Fruit fly (Drosophila melanogaster) whole organism, embryonic: ENCODE measurements around the gene put.

Experiments used
- Atf6 ChIP-seq: fragments of 200-800 bp; sonication (Bioruptor generic); IDR thresholded peaks from 2 replicates; pipeline ENCODE4 v1.3.6; 2022; ENCODE audit warnings: missing biosample characterization, missing genetic modification characterization
- Bgb ChIP-seq: fragments of 200-800 bp; sonication (Bioruptor generic); IDR thresholded peaks from 2 replicates; pipeline ENCODE4 v1.3.6; 2022; ENCODE audit warnings: missing biosample characterization, missing genetic modification characterization; ENCODE audit not compliant: partially characterized antibody
- Blimp-1 ChIP-seq: fragments of 200-800 bp; sonication (Bioruptor generic); optimal IDR thresholded peaks from 3 replicates; lab custom pipeline; 2018; ENCODE audit warnings: missing biosample characterization, missing genetic modification characterization, mild to moderate bottlenecking, moderate library complexity, missing genetic modification reagents
- CG10209 ChIP-seq: fragments of 200-800 bp; sonication (Bioruptor generic); optimal IDR thresholded peaks from 3 replicates; lab custom pipeline; 2017; ENCODE audit warnings: missing biosample characterization, mild to moderate bottlenecking, missing genetic modification characterization, missing genetic modification reagents
- CG12104 ChIP-seq: fragments of 200-800 bp; sonication (Bioruptor generic); optimal IDR thresholded peaks from 3 replicates; lab custom pipeline; 2016; ENCODE audit warnings: missing biosample characterization, missing genetic modification characterization
- CG12219 ChIP-seq: fragments of 200-800 bp; sonication (Bioruptor generic); optimal IDR thresholded peaks from 3 replicates; lab custom pipeline; 2018; ENCODE audit warnings: missing biosample characterization, mild to moderate bottlenecking, missing genetic modification characterization
- CG13296 ChIP-seq: fragments of 200-800 bp; sonication (Bioruptor generic); optimal IDR thresholded peaks from 3 replicates; lab custom pipeline; 2018; ENCODE audit warnings: missing biosample characterization, mild to moderate bottlenecking, missing genetic modification characterization
- CG14441 ChIP-seq: fragments of 200-800 bp; sonication (Bioruptor generic); IDR thresholded peaks from 2 replicates; pipeline ENCODE4 v1.3.6; 2022; ENCODE audit warnings: missing biosample characterization, missing genetic modification characterization
- CG14860 ChIP-seq: fragments of 200-800 bp; sonication (Bioruptor generic); IDR thresholded peaks from 3 replicates; pipeline ENCODE4 v1.3.6; 2022; ENCODE audit warnings: missing biosample characterization, missing genetic modification characterization; ENCODE audit not compliant: partially characterized antibody
- CG16815 ChIP-seq: fragments of 200-800 bp; sonication (Bioruptor generic); optimal IDR thresholded peaks from 3 replicates; lab custom pipeline; 2017; ENCODE audit warnings: missing biosample characterization, mild to moderate bottlenecking, missing genetic modification characterization
- CG18011 ChIP-seq: fragments of 200-800 bp; sonication (Bioruptor generic); optimal IDR thresholded peaks from 2 replicates; lab custom pipeline; 2017; ENCODE audit warnings: missing biosample characterization, missing genetic modification characterization, mild to moderate bottlenecking, moderate library complexity, missing genotype
- CG18619 ChIP-seq: fragments of 200-800 bp; sonication (Bioruptor generic); optimal IDR thresholded peaks from 3 replicates; lab custom pipeline; 2017; ENCODE audit warnings: missing biosample characterization, mild to moderate bottlenecking, missing genetic modification characterization
- CG2202 ChIP-seq: fragments of 200-800 bp; sonication (Bioruptor generic); optimal IDR thresholded peaks from 2 replicates; lab custom pipeline; 2018; ENCODE audit warnings: missing biosample characterization, mild to moderate bottlenecking, missing genetic modification characterization
- CG31365 ChIP-seq: fragments of 200-800 bp; sonication (Bioruptor generic); optimal IDR thresholded peaks from 2 replicates; lab custom pipeline; 2018; ENCODE audit warnings: missing biosample characterization, mild to moderate bottlenecking, missing genetic modification characterization
- CG3726 ChIP-seq: fragments of 200-800 bp; sonication (Bioruptor generic); IDR thresholded peaks from 3 replicates; pipeline ENCODE4, ENCODE4 v1.3.6; 2022; ENCODE audit warnings: missing biosample characterization, missing genetic modification characterization
- CG6854 ChIP-seq: fragments of 200-800 bp; sonication (Bioruptor generic); optimal IDR thresholded peaks from 3 replicates; lab custom pipeline; 2017; ENCODE audit warnings: missing biosample characterization, mild to moderate bottlenecking, missing genetic modification characterization
- CG7556 ChIP-seq: fragments of 200-800 bp; sonication (Bioruptor generic); optimal IDR thresholded peaks from 2 replicates; lab custom pipeline; 2017; ENCODE audit warnings: missing biosample characterization, mild to moderate bottlenecking, missing genetic modification characterization
- CG8924 ChIP-seq: fragments of 200-800 bp; optimal IDR thresholded peaks from 3 replicates; lab custom pipeline; 2019; ENCODE audit warnings: missing biosample characterization, mild to moderate bottlenecking, missing genetic modification characterization, moderate library complexity
- CrebB ChIP-seq: fragments of 200-800 bp; sonication (Bioruptor generic); optimal IDR thresholded peaks from 3 replicates; lab custom pipeline; 2018; ENCODE audit warnings: missing biosample characterization, mild to moderate bottlenecking, missing genetic modification characterization
- Dp ChIP-seq: fragments of 200-800 bp; sonication (Bioruptor generic); optimal IDR thresholded peaks from 2 replicates; lab custom pipeline; 2018; ENCODE audit warnings: missing biosample characterization, mild to moderate bottlenecking, missing genetic modification characterization, moderate library complexity
- ERR ChIP-seq: fragments of 200-800 bp; sonication (Bioruptor generic); optimal IDR thresholded peaks from 2 replicates; lab custom pipeline; 2016; ENCODE audit warnings: missing biosample characterization, missing genetic modification characterization
- Lim3 ChIP-seq: fragments of 200-800 bp; sonication (Bioruptor generic); IDR thresholded peaks from 2 replicates; pipeline ENCODE4 v1.3.6; 2022; ENCODE audit warnings: missing biosample characterization, missing genetic modification characterization
- Max ChIP-seq: fragments of 200-800 bp; sonication (Bioruptor generic); optimal IDR thresholded peaks from 2 replicates; lab custom pipeline; 2016; ENCODE audit warnings: missing biosample characterization, mild to moderate bottlenecking, missing genetic modification characterization
- Mrtf ChIP-seq: fragments of 200-800 bp; sonication (Bioruptor generic); IDR thresholded peaks from 3 replicates; pipeline ENCODE4 v1.3.6; 2022; ENCODE audit warnings: missing biosample characterization, missing genetic modification characterization
- NC2β ChIP-seq: fragments of 200-800 bp; sonication (Bioruptor generic); optimal IDR thresholded peaks from 2 replicates; lab custom pipeline; 2016; ENCODE audit warnings: missing biosample characterization, missing genetic modification characterization
- Sry-δ ChIP-seq: fragments of 200-800 bp; sonication (Bioruptor generic); optimal IDR thresholded peaks from 2 replicates; lab custom pipeline; 2016; ENCODE audit warnings: missing biosample characterization, missing genetic modification characterization
- Ssrp ChIP-seq: fragments of 200-800 bp; sonication (Bioruptor generic); optimal IDR thresholded peaks from 2 replicates; lab custom pipeline; 2018; ENCODE audit warnings: missing biosample characterization, mild to moderate bottlenecking, missing genetic modification characterization, moderate library complexity
- bab2 ChIP-seq: fragments of 200-800 bp; sonication (Bioruptor generic); optimal IDR thresholded peaks from 2 replicates; lab custom pipeline; 2016; ENCODE audit warnings: missing biosample characterization, missing genetic modification characterization
- chinmo ChIP-seq: fragments of 200-800 bp; sonication (Bioruptor generic); IDR thresholded peaks from 4 replicates; pipeline ENCODE4 v1.3.6; 2022; ENCODE audit warnings: missing biosample characterization, missing genetic modification characterization; ENCODE audit not compliant: partially characterized antibody
- corto ChIP-seq: fragments of 200-800 bp; sonication (Bioruptor generic); optimal IDR thresholded peaks from 2 replicates; lab custom pipeline; 2016; ENCODE audit warnings: missing biosample characterization, mild to moderate bottlenecking, missing genetic modification characterization, moderate library complexity
- dati ChIP-seq: fragments of 200-800 bp; sonication (Bioruptor generic); IDR thresholded peaks from 2 replicates; pipeline ENCODE4 v1.3.6; 2022; ENCODE audit warnings: missing biosample characterization, missing genetic modification characterization
- dmrt11E ChIP-seq: fragments of 200-800 bp; sonication (Bioruptor generic); optimal IDR thresholded peaks from 3 replicates; lab custom pipeline; 2018; ENCODE audit warnings: missing biosample characterization, mild to moderate bottlenecking, missing genetic modification characterization, moderate library complexity
- fru ChIP-seq: fragments of >200 bp; optimal IDR thresholded peaks from 2 replicates; lab custom pipeline; 2017
- ftz-f1 ChIP-seq: fragments of 200-800 bp; sonication (Bioruptor generic); optimal IDR thresholded peaks from 2 replicates; lab custom pipeline; 2016; ENCODE audit warnings: missing biosample characterization, missing genetic modification characterization
- grau ChIP-seq: fragments of 200-800 bp; optimal IDR thresholded peaks from 3 replicates; lab custom pipeline; 2019; ENCODE audit warnings: missing biosample characterization, mild to moderate bottlenecking, missing genetic modification characterization, moderate library complexity
- gt ChIP-seq: fragments of 200-800 bp; sonication (Bioruptor generic); IDR thresholded peaks from 2 replicates; pipeline ENCODE4 v1.3.6; 2022; ENCODE audit warnings: missing biosample characterization, missing genetic modification characterization
- jing ChIP-seq: fragments of 200-800 bp; sonication (Bioruptor generic); optimal IDR thresholded peaks from 2 replicates; lab custom pipeline; 2018; ENCODE audit warnings: missing biosample characterization, mild to moderate bottlenecking, missing genetic modification characterization
- kah ChIP-seq: fragments of 200-800 bp; sonication (Bioruptor generic); optimal IDR thresholded peaks from 2 replicates; lab custom pipeline; 2018; ENCODE audit warnings: missing biosample characterization, mild to moderate bottlenecking, missing genetic modification characterization
- lmd ChIP-seq: fragments of 200-800 bp; sonication (Bioruptor generic); IDR thresholded peaks from 2 replicates; pipeline ENCODE4 v1.3.6; 2022; ENCODE audit warnings: missing biosample characterization, missing genetic modification characterization
- lola ChIP-seq, 3 experiments: fragments of >200 bp in 2 of 3; fragments of 200-800 bp in 1 of 3; sonication (Bioruptor generic) in 1 of 3; optimal IDR thresholded peaks; 2 replicates each; lab custom pipeline; 2017 to 2019; ENCODE audit warnings: missing biosample characterization in 3 of 3, missing genetic modification characterization in 3 of 3, mild to moderate bottlenecking in 1 of 3, moderate library complexity in 1 of 3
- luna ChIP-seq: fragments of 200-800 bp; sonication (Bioruptor generic); optimal IDR thresholded peaks from 2 replicates; lab custom pipeline; 2016; ENCODE audit warnings: missing biosample characterization, missing genetic modification characterization
- maf-S ChIP-seq: fragments of 200-800 bp; sonication (Bioruptor generic); optimal IDR thresholded peaks from 2 replicates; lab custom pipeline; 2016; ENCODE audit warnings: missing biosample characterization, missing genetic modification characterization
- sens ChIP-seq: fragments of 200-800 bp; sonication (Bioruptor generic); peaks from one replicate; lab custom pipeline; 2016; ENCODE audit warnings: missing biosample characterization, missing genetic modification characterization
- tio ChIP-seq: fragments of 200-800 bp; sonication (Bioruptor generic); optimal IDR thresholded peaks from 2 replicates; lab custom pipeline; 2017; ENCODE audit warnings: missing biosample characterization, missing genetic modification characterization, inconsistent platforms
- tll ChIP-seq, 2 experiments: fragments of 200-800 bp in 1 of 2; fragments of >200 bp in 1 of 2; sonication (Bioruptor generic) in 1 of 2; optimal IDR thresholded peaks; 2 replicates each; lab custom pipeline; 2017 to 2019; ENCODE audit warnings: missing biosample characterization in 2 of 2, missing genetic modification characterization in 2 of 2, mild to moderate bottlenecking in 1 of 2, moderate library complexity in 1 of 2
- twi ChIP-seq: fragments of 200-800 bp; optimal IDR thresholded peaks from 2 replicates; lab custom pipeline; 2019; ENCODE audit warnings: missing biosample characterization, mild to moderate bottlenecking, missing genetic modification characterization, moderate library complexity
- vvl ChIP-seq: fragments of 200-800 bp; sonication (Bioruptor generic); IDR thresholded peaks from 2 replicates; pipeline ENCODE4 v1.3.6; 2022; ENCODE audit warnings: missing biosample characterization, missing genetic modification characterization
- wek ChIP-seq: fragments of 200-800 bp; sonication (Bioruptor generic); optimal IDR thresholded peaks from 3 replicates; lab custom pipeline; 2018; ENCODE audit warnings: missing biosample characterization, mild to moderate bottlenecking, missing genetic modification characterization, moderate library complexity

The put gene

DNA sequence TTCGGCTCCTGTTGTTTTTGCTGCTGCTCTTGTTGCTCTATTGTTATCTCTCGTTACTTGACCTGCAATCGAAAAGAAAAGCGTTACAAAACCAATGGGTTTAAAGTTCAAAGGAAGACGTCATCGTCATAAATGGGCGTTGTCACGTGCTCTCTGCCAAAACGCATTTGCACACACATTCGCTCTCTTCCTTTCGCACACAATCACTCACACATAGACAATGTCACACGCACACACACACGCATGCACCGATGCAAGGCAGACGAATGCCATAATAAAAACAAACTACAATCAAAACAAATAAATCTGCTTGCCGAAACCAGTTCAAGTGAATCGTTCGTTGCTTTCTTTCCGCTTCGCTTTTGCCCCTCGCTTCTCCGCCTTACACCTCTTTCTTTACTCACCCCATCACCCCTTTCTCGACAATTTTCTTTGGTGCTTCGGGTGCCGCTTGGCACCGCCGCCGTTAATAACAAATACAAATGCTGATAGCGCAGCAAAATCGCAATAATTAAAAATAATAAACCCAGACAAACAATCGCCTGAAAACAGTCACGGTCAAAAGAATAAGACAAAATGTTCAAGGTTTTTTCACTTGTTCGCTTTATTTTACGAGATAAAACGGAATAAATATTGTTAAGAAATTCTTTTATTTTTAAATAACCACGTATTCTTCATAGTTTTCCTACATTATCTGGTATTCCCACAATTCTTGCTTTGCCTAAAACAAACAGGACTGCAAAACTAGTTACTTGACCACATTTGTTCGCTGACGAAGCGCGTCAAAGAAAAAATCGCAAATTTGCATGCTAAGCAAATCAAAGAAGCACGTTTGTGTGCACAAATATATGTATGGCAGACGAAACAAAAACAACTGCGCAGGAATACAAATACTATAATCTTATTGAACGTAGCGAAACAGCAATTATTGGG is 24.1 kb upstream of the put start (continued):
- TF ChIP-seq ERR (GFP tag; lab: Kevin White, UChicago) = no peak
- peak; percentile 50 for TF ChIP-seq CG12104 (GFP tag; lab: Kevin White, UChicago)
- peak in 1 of 2 experiments; percentile 44 for TF ChIP-seq tll (GFP tag; optimal IDR thresholded peaks at IDR 0.05; lab: Kevin White, UChicago)
- TF ChIP-seq CrebB (tag; lab: Kevin White, UChicago) = no peak
- TF ChIP-seq CG10209 (GFP tag; lab: Kevin White, UChicago) = no peak
- TF ChIP-seq tio (GFP tag; lab: Kevin White, UChicago) = no peak
- peak; percentile 5 for TF ChIP-seq CG16815
- no peak for TF ChIP-seq CG12219
- TF ChIP-seq CG13296 = no peak
- no peak for TF ChIP-seq maf-S (GFP tag; lab: Kevin White, UChicago)
- TF ChIP-seq jing (GFP tag; lab: Kevin White, UChicago) = no peak
- TF ChIP-seq Bgb (GFP tag; lab: Robert Waterston, UW) = no peak
- TF ChIP-seq vvl (GFP tag; lab: Robert Waterston, UW) = no peak
- TF ChIP-seq ftz-f1 (GFP tag; lab: Kevin White, UChicago) = peak; percentile 8
- no peak for TF ChIP-seq lmd (GFP tag; lab: Robert Waterston, UW)
- TF ChIP-seq bab2 (GFP tag; lab: Kevin White, UChicago) = peak; percentile 24
- no peak for TF ChIP-seq Sry-δ (GFP tag; lab: Kevin White, UChicago)
- peak; percentile 43 for TF ChIP-seq CG7556 (GFP tag; lab: Kevin White, UChicago)
- TF ChIP-seq Ssrp (tag; lab: Kevin White, UChicago) = peak; percentile 22
- peak; percentile 29 for TF ChIP-seq CG8924
- TF ChIP-seq dati (GFP tag; lab: Robert Waterston, UW) = no peak
- TF ChIP-seq Atf6 (GFP tag; lab: Robert Waterston, UW) = no peak
- no peak for TF ChIP-seq NC2β (GFP tag; lab: Kevin White, UChicago)
- TF ChIP-seq wek = no peak
- no peak for TF ChIP-seq luna (GFP tag; lab: Kevin White, UChicago)
- TF ChIP-seq gt = no peak
- peak; percentile 12 for TF ChIP-seq Max (GFP tag; lab: Kevin White, UChicago)
- TF ChIP-seq corto (GFP tag; lab: Kevin White, UChicago) = peak; percentile 74

DNA sequence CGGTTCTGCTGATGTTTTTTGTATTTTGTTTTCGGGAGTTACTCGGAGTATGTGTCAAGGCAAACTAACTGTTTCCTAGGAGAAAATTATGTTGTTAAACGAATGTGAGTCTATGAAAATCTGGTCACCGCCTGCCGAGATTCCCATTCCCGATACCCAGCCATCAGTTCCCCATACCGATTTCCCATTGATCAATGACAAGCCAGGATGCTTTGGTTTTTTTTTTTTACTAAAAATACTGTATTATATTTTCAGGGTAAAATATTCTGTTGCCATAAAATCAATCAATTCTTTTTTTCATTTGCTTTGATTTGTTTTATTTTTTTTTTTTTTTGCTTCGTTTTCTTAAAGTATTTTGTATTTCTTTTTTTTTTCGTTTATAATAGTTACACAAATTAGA is 17.0 kb upstream of the put start, which contains the start of gene CG7886:
Gene CG7886, minus strand, starts transcription at position 101 of the 400 bp plus-strand sequence.
- TF ChIP-seq CG31365 (no peak), Mrtf (no peak), CG3726 (GFP tag; lab: Robert Waterston, UW) (no peak), CG14860 (no peak)

DNA sequence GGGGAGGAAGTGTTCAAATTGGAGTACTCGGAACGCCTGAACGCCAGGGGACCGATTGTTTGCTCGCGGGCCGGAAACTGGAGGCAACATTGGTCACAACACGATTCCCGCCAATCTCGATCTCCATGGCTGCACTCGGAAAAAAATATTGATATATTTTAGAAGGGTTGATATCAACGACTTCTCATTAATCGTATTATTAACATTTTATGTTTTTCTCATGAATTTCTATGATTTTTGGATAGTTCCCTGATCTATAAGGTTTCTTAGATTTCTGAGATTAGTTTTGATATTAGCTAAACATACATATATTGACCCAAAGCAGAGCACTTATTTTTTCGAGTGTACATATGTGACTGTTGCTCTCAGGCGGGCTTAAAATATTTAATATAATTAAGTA is 6.4 kb upstream of the put start:
- TF ChIP-seq lola (GFP tag; optimal IDR thresholded peaks at IDR 0.05; lab: Kevin White, UChicago) (peak in 1 of 3 experiments; percentile 2), kah (no peak), CG18619 (no peak), CrebB (tag; lab: Kevin White, UChicago) (no peak), grau (tag; lab: Kevin White, UChicago) (no peak), dmrt11E (tag; lab: Kevin White, UChicago) (peak; percentile 26), Blimp-1 (GFP tag; lab: Kevin White, UChicago) (peak; percentile 17), Lim3 (GFP tag; lab: Robert Waterston, UW) (no peak), CG18011 (GFP tag; lab: Kevin White, UChicago) (no peak), fru (lab: Kevin White, UChicago) (no peak), Dp (no peak), CG14441 (no peak), chinmo (GFP tag; lab: Robert Waterston, UW) (no peak), CG2202 (tag; lab: Kevin White, UChicago) (no peak), jing (GFP tag; lab: Kevin White, UChicago) (no peak), CG6854 (GFP tag; lab: Kevin White, UChicago) (no peak), twi (tag; lab: Kevin White, UChicago) (no peak), sens (GFP tag; lab: Kevin White, UChicago) (peak; percentile 75)
